Worm (Caenorhabditis elegans) whole organism, L4 larva: Measurements from ENCODE around the gene flp-19.
A peak's percentile ranks its signal among the peaks of the same experiment; 100 is the strongest.

Experiments used
- D1046.2 ChIP-seq: fragments of 200-800 bp; sonication (Bioruptor generic); IDR thresholded peaks from 2 replicates; pipeline ENCODE4 v1.3.6; 2022; ENCODE audit warnings: missing genetic modification characterization, missing compliant biosample characterization
- T20F7.1 ChIP-seq: fragments of 200-800 bp; sonication (Bioruptor generic); optimal IDR thresholded peaks from 2 replicates; lab custom pipeline; 2018; ENCODE audit warnings: mild to moderate bottlenecking, missing genetic modification characterization, missing compliant biosample characterization
- Y105C5A.15 ChIP-seq: fragments of 200-800 bp; sonication (Bioruptor generic); IDR thresholded peaks from 2 replicates; pipeline ENCODE4 v1.3.6; 2022; ENCODE audit warnings: missing genetic modification characterization, missing compliant biosample characterization
- Y5F2A.4 ChIP-seq: fragments of 200-800 bp; sonication (Bioruptor generic); optimal IDR thresholded peaks from 2 replicates; lab custom pipeline; 2018; ENCODE audit warnings: mild to moderate bottlenecking, missing genetic modification characterization, missing compliant biosample characterization
- Y75B8A.6 ChIP-seq: fragments of 200-800 bp; sonication (Bioruptor generic); IDR thresholded peaks from 2 replicates; pipeline ENCODE4 v1.3.6; 2022; ENCODE audit warnings: missing genetic modification reagents, missing genetic modification characterization, missing compliant biosample characterization
- ZK546.5 ChIP-seq, 2 experiments: sonication (generic microtip); optimal IDR thresholded peaks; 2 replicates each; lab custom pipeline; 2017; ENCODE audit warnings: missing biosample characterization in 2 of 2, missing genetic modification characterization in 2 of 2
- aly-2 ChIP-seq: sonication (generic microtip); optimal IDR thresholded peaks from 2 replicates; lab custom pipeline; 2018; ENCODE audit warnings: missing biosample characterization, missing genetic modification characterization
- ama-1 ChIP-seq: fragments of 150-350 bp; optimal IDR thresholded peaks from 2 replicates; lab custom pipeline; 2014; ENCODE audit warnings: inconsistent platforms, mixed read lengths
- ceh-28 ChIP-seq: fragments of 150-350 bp; optimal IDR thresholded peaks from 2 replicates; lab custom pipeline; 2014; ENCODE audit warnings: missing biosample characterization, missing genetic modification reagents, missing genetic modification characterization
- ceh-62 ChIP-seq: sonication (generic microtip); optimal IDR thresholded peaks from 2 replicates; lab custom pipeline; 2017; ENCODE audit warnings: missing biosample characterization, missing genetic modification characterization
- ceh-82 ChIP-seq: sonication (generic microtip); optimal IDR thresholded peaks from 2 replicates; lab custom pipeline; 2017; ENCODE audit warnings: missing biosample characterization, missing genetic modification characterization
- ces-1 ChIP-seq: fragments of 150-350 bp; sonication (generic microtip); optimal IDR thresholded peaks from 4 replicates; lab custom pipeline; 2014; ENCODE audit warnings: missing biosample characterization, missing genetic modification reagents, missing genetic modification characterization
- ctbp-1 ChIP-seq: fragments of 200-800 bp; sonication (Bioruptor generic); IDR thresholded peaks from 2 replicates; pipeline ENCODE4 v1.3.6; 2022; ENCODE audit warnings: missing genetic modification reagents, missing genetic modification characterization, missing compliant biosample characterization
- daf-12 ChIP-seq: fragments of 150-350 bp; optimal IDR thresholded peaks from 2 replicates; lab custom pipeline; 2014; ENCODE audit warnings: missing biosample characterization, missing genetic modification reagents, missing genetic modification characterization
- daf-8 ChIP-seq: fragments of 200-800 bp; sonication (Bioruptor generic); IDR thresholded peaks from 2 replicates; pipeline ENCODE4 v1.3.6; 2022; ENCODE audit warnings: missing genetic modification characterization, missing compliant biosample characterization
- dmd-6 ChIP-seq: fragments of 200-800 bp; sonication (Bioruptor generic); IDR thresholded peaks from 2 replicates; pipeline ENCODE4 v1.3.6; 2022; ENCODE audit warnings: missing genetic modification reagents, missing genetic modification characterization, missing compliant biosample characterization
- dmd-8 ChIP-seq: fragments of 200-800 bp; sonication (Bioruptor generic); IDR thresholded peaks from 2 replicates; pipeline ENCODE4 v1.3.6; 2022; ENCODE audit warnings: missing genetic modification characterization, missing compliant biosample characterization
- dmd-9 ChIP-seq: fragments of 200-800 bp; sonication (Bioruptor generic); IDR thresholded peaks from 2 replicates; pipeline ENCODE4 v1.3.6; 2022; ENCODE audit warnings: missing genetic modification reagents, missing genetic modification characterization, missing compliant biosample characterization
- dpl-1 ChIP-seq: fragments of 150-350 bp; optimal IDR thresholded peaks from 2 replicates; lab custom pipeline; 2014; ENCODE audit warnings: missing biosample characterization, missing genetic modification reagents, missing genetic modification characterization
- duxl-1 ChIP-seq: sonication (generic microtip); optimal IDR thresholded peaks from 2 replicates; lab custom pipeline; 2016; ENCODE audit warnings: mild to moderate bottlenecking, missing genetic modification characterization, moderate library complexity, missing compliant biosample characterization; ENCODE audit not compliant: poor library complexity
- dve-1 ChIP-seq: sonication (generic microtip); optimal IDR thresholded peaks from 2 replicates; lab custom pipeline; 2017; ENCODE audit warnings: antibody characterized with exemption, mild to moderate bottlenecking, missing genetic modification characterization, missing compliant biosample characterization; ENCODE audit not compliant: insufficient read depth
- gei-8 ChIP-seq: fragments of 200-800 bp; sonication (Bioruptor generic); optimal IDR thresholded peaks from 2 replicates; lab custom pipeline; 2018; ENCODE audit warnings: mild to moderate bottlenecking, missing genetic modification characterization, missing compliant biosample characterization
- hif-1 ChIP-seq, 2 experiments: sonication (generic microtip); optimal IDR thresholded peaks; 2 replicates each; lab custom pipeline; 2016 to 2017; ENCODE audit warnings: missing compliant biosample characterization in 2 of 2, missing genetic modification characterization in 2 of 2, missing genetic modification reagents in 2 of 2, missing genotype in 2 of 2, mild to moderate bottlenecking in 1 of 2
- hlh-11 ChIP-seq: fragments of 200-800 bp; sonication (Bioruptor generic); optimal IDR thresholded peaks from 2 replicates; lab custom pipeline; 2018; ENCODE audit warnings: mild to moderate bottlenecking, missing genetic modification characterization, missing compliant biosample characterization
- hlh-30 ChIP-seq: sonication (generic microtip); optimal IDR thresholded peaks from 2 replicates; lab custom pipeline; 2017; ENCODE audit warnings: antibody characterized with exemption, mild to moderate bottlenecking, missing genetic modification characterization, missing compliant biosample characterization; ENCODE audit not compliant: insufficient read depth
- lim-7 ChIP-seq: fragments of 200-800 bp; sonication (Bioruptor generic); IDR thresholded peaks from 2 replicates; pipeline ENCODE4 v1.3.6; 2022; ENCODE audit warnings: missing genetic modification characterization, missing compliant biosample characterization
- lin-13 ChIP-seq: fragments of 150-350 bp; optimal IDR thresholded peaks from 2 replicates; lab custom pipeline; 2014; ENCODE audit warnings: missing biosample characterization, missing genetic modification reagents, missing genetic modification characterization
- lin-29 ChIP-seq: fragments of 200-800 bp; sonication (Bioruptor generic); IDR thresholded peaks from 2 replicates; pipeline ENCODE4 v1.3.6; 2022; ENCODE audit warnings: missing genetic modification reagents, missing genetic modification characterization, missing compliant biosample characterization
- lin-38 ChIP-seq: fragments of 200-800 bp; sonication (Bioruptor generic); IDR thresholded peaks from 2 replicates; pipeline ENCODE4 v1.3.6; 2022; ENCODE audit warnings: missing genetic modification reagents, missing genetic modification characterization, missing compliant biosample characterization
- lin-39 ChIP-seq: fragments of 150-350 bp; optimal IDR thresholded peaks from 2 replicates; lab custom pipeline; 2014; ENCODE audit warnings: missing biosample characterization, missing genetic modification reagents, missing genetic modification characterization
- mdl-1 ChIP-seq, 2 experiments: fragments of 150-350 bp in 1 of 2; sonication (generic microtip) in 1 of 2; optimal IDR thresholded peaks; 2 replicates each; lab custom pipeline; 2014 to 2017; ENCODE audit warnings: missing biosample characterization in 2 of 2, missing genetic modification characterization in 2 of 2
- mdt-29 ChIP-seq: fragments of 200-800 bp; sonication (Bioruptor generic); IDR thresholded peaks from 2 replicates; pipeline ENCODE4 v1.3.6; 2022; ENCODE audit warnings: missing genetic modification reagents, missing genetic modification characterization, missing compliant biosample characterization
- mes-2 ChIP-seq: sonication (generic microtip); optimal IDR thresholded peaks from 2 replicates; lab custom pipeline; 2016; ENCODE audit warnings: missing genotype, mild to moderate bottlenecking, missing genetic modification characterization, missing compliant biosample characterization; ENCODE audit not compliant: poor library complexity, severe bottlenecking
- mxl-2 ChIP-seq: fragments of 200-800 bp; sonication (Bioruptor generic); conservative IDR thresholded peaks from 2 replicates; pipeline ENCODE4 v1.3.6; 2022; ENCODE audit warnings: missing genetic modification reagents, missing genetic modification characterization, missing compliant biosample characterization
- mxl-3 ChIP-seq: fragments of 200-800 bp; sonication (Bioruptor generic); optimal IDR thresholded peaks from 2 replicates; lab custom pipeline; 2018; ENCODE audit warnings: mild to moderate bottlenecking, missing genetic modification characterization, missing compliant biosample characterization
- nhr-237 ChIP-seq: sonication (generic microtip); optimal IDR thresholded peaks from 2 replicates; lab custom pipeline; 2017; ENCODE audit warnings: missing biosample characterization, missing genetic modification characterization
- nhr-25 ChIP-seq: sonication (generic microtip); optimal IDR thresholded peaks from 2 replicates; lab custom pipeline; 2017; ENCODE audit warnings: missing genetic modification characterization, mild to moderate bottlenecking, missing compliant biosample characterization, antibody characterized with exemption, moderate library complexity, borderline replicate concordance; ENCODE audit not compliant: insufficient read depth
- nhr-28 ChIP-seq: fragments of 150-350 bp; optimal IDR thresholded peaks from 2 replicates; lab custom pipeline; 2014; ENCODE audit warnings: missing biosample characterization, missing genetic modification characterization
- nhr-6 ChIP-seq: fragments of 150-350 bp; optimal IDR thresholded peaks from 2 replicates; lab custom pipeline; 2014; ENCODE audit warnings: missing biosample characterization, missing genetic modification characterization
- nhr-76 ChIP-seq: fragments of 150-350 bp; optimal IDR thresholded peaks from 2 replicates; lab custom pipeline; 2014; ENCODE audit warnings: missing biosample characterization, missing genetic modification characterization
- php-3 ChIP-seq: fragments of 200-800 bp; sonication (Bioruptor generic); IDR thresholded peaks from 2 replicates; pipeline ENCODE4 v1.3.6; 2022; ENCODE audit warnings: missing genetic modification reagents, missing genetic modification characterization, missing compliant biosample characterization
- rbr-2 ChIP-seq: sonication (generic microtip); optimal IDR thresholded peaks from 2 replicates; lab custom pipeline; 2016; ENCODE audit warnings: missing genotype, missing genetic modification characterization, missing compliant biosample characterization
- set-16 ChIP-seq: fragments of 200-800 bp; sonication (Bioruptor generic); IDR thresholded peaks from 2 replicates; pipeline ENCODE4 v1.3.6; 2022; ENCODE audit warnings: missing genetic modification reagents, missing genetic modification characterization, missing compliant biosample characterization
- snpc-4 ChIP-seq: fragments of 150-350 bp; optimal IDR thresholded peaks from 2 replicates; lab custom pipeline; 2014; ENCODE audit warnings: missing biosample characterization, missing genetic modification characterization
- spr-1 ChIP-seq: sonication (generic microtip); optimal IDR thresholded peaks from 2 replicates; lab custom pipeline; 2016; ENCODE audit warnings: mild to moderate bottlenecking, missing genetic modification characterization, missing compliant biosample characterization
- spr-3 ChIP-seq: fragments of 200-800 bp; sonication (Bioruptor generic); optimal IDR thresholded peaks from 2 replicates; lab custom pipeline; 2018; ENCODE audit warnings: mild to moderate bottlenecking, missing genetic modification characterization, missing compliant biosample characterization
- unc-130 ChIP-seq: sonication (generic microtip); optimal IDR thresholded peaks from 2 replicates; lab custom pipeline; 2016; ENCODE audit warnings: missing genetic modification reagents, missing genetic modification characterization, missing compliant biosample characterization
- zip-2 ChIP-seq: fragments of 150-350 bp; optimal IDR thresholded peaks from 2 replicates; lab custom pipeline; 2014; ENCODE audit warnings: missing biosample characterization, missing genetic modification characterization
- ztf-7 ChIP-seq: fragments of 150-350 bp; optimal IDR thresholded peaks from 2 replicates; lab custom pipeline; 2014; ENCODE audit warnings: missing biosample characterization, missing genetic modification characterization

Gene flp-19

DNA sequence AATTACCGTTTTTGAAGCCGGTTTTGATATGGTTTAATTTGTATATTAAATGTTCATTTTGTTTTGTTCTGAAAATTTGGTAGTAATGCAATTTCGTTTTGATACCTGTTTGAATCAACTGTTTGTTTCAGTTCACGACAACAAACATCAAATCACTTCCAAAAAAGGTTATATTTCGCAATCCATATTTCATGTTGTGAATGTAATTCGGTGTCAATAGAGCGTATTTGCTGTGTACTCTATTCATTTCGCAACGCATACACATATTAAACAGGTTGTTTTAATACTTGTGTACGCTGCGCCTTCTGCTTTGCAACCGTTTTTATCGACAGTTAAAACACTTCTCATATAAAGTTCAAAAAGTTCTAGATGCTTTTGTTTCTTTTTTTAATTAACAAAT lies 28.1 kb upstream of the flp-19 start (continued):
- TF ChIP-seq hlh-30 (tag; lab: Kevin White, UChicago) (no peak), daf-12 (no peak), unc-130 (GFP tag; lab: Kevin White, UChicago) (no peak), T20F7.1 (GFP tag; lab: Kevin White, UChicago) (peak; percentile 62), lin-29 (no peak), mxl-3 (GFP tag; lab: Kevin White, UChicago) (peak; percentile 37), D1046.2 (GFP tag; lab: Robert Waterston, UW) (no peak), hlh-11 (tag; lab: Kevin White, UChicago) (peak; percentile 30), dve-1 (peak; percentile 56), ama-1 (no peak), lin-39 (no peak), dpl-1 (GFP tag; lab: Kevin White, UChicago) (peak; percentile 23), nhr-28 (tag; lab: Kevin White, UChicago) (peak; percentile 76), Y75B8A.6 (GFP tag; lab: Robert Waterston, UW) (no peak), snpc-4 (tag; lab: Kevin White, UChicago) (no peak), nhr-76 (tag; lab: Kevin White, UChicago) (no peak), nhr-6 (tag; lab: Kevin White, UChicago) (no peak), ceh-62 (tag; lab: Kevin White, UChicago) (no peak), duxl-1 (tag; lab: Kevin White, UChicago) (no peak), lin-38 (GFP tag; lab: Robert Waterston, UW) (peak; percentile 89), dmd-9 (no peak), mdt-29 (GFP tag; lab: Robert Waterston, UW) (no peak), zip-2 (peak; percentile 7), nhr-237 (tag; lab: Kevin White, UChicago) (no peak), ZK546.5 (tag; optimal IDR thresholded peaks at IDR 0.05; lab: Kevin White, UChicago) (no peak), mxl-2 (GFP tag; lab: Robert Waterston, UW) (no peak), Y105C5A.15 (no peak), lin-13 (peak; percentile 82), mdl-1 (tag; optimal IDR thresholded peaks at IDR 0.05; lab: Kevin White, UChicago) (no peak), ces-1 (no peak), gei-8 (GFP tag; lab: Kevin White, UChicago) (no peak), ceh-28 (tag; lab: Kevin White, UChicago) (no peak), Y5F2A.4 (GFP tag; lab: Kevin White, UChicago) (no peak), spr-3 (GFP tag; lab: Kevin White, UChicago) (no peak), nhr-25 (tag; lab: Kevin White, UChicago) (peak; percentile 42), rbr-2 (peak; percentile 5), hif-1 (tag; optimal IDR thresholded peaks at IDR 0.05; lab: Kevin White, UChicago) (no peak), spr-1 (tag; lab: Kevin White, UChicago) (peak; percentile 5), lim-7 (GFP tag; lab: Robert Waterston, UW) (no peak), aly-2 (tag; lab: Kevin White, UChicago) (no peak), set-16 (no peak), php-3 (GFP tag; lab: Robert Waterston, UW) (no peak), daf-8 (GFP tag; lab: Robert Waterston, UW) (no peak), mes-2 (tag; lab: Kevin White, UChicago) (peak; percentile 75), ctbp-1 (GFP tag; lab: Robert Waterston, UW) (no peak), ceh-82 (tag; lab: Kevin White, UChicago) (no peak), dmd-8 (GFP tag; lab: Robert Waterston, UW) (no peak), dmd-6 (GFP tag; lab: Robert Waterston, UW) (peak; percentile 32; the same call in 1 of the 2 replicates), ztf-7 (peak; percentile 59)
